Worm (Caenorhabditis elegans) whole organism, L4 larva: ENCODE measurements around the gene Y39A1A.31.
A peak's percentile ranks its signal among the peaks of the same experiment; 100 is the strongest.

Source experiments
- F10B5.3 ChIP-seq: sonication (generic microtip); optimal IDR thresholded peaks from 2 replicates; lab custom pipeline; 2016; ENCODE audit warnings: mild to moderate bottlenecking, missing genetic modification characterization, missing compliant biosample characterization
- F37D6.2 ChIP-seq: sonication (generic microtip); optimal IDR thresholded peaks from 2 replicates; lab custom pipeline; 2016; ENCODE audit warnings: mild to moderate bottlenecking, missing genetic modification characterization, missing compliant biosample characterization
- F49E8.2 ChIP-seq: sonication (generic microtip); optimal IDR thresholded peaks from 2 replicates; lab custom pipeline; 2016; ENCODE audit warnings: missing compliant biosample characterization, mild to moderate bottlenecking, missing genetic modification characterization, borderline replicate concordance
- T20F7.1 ChIP-seq: fragments of 200-800 bp; sonication (Bioruptor generic); optimal IDR thresholded peaks from 2 replicates; lab custom pipeline; 2018; ENCODE audit warnings: mild to moderate bottlenecking, missing genetic modification characterization, missing compliant biosample characterization
- T26A8.4 ChIP-seq: fragments of 200-800 bp; sonication (Bioruptor generic); IDR thresholded peaks from 2 replicates; pipeline ENCODE4 v1.3.6; 2022; ENCODE audit warnings: missing genetic modification characterization, missing compliant biosample characterization
- Y48G9A.11 ChIP-seq: fragments of 200-800 bp; sonication (Bioruptor generic); IDR thresholded peaks from 2 replicates; pipeline ENCODE4 v1.3.6; 2022; ENCODE audit warnings: missing genetic modification reagents, missing genetic modification characterization, missing compliant biosample characterization
- ZK337.2 ChIP-seq: fragments of 200-800 bp; sonication (Bioruptor generic); IDR thresholded peaks from 2 replicates; pipeline ENCODE4 v1.3.6; 2022; ENCODE audit warnings: missing genetic modification reagents, missing genetic modification characterization, missing compliant biosample characterization
- aha-1 ChIP-seq: fragments of 150-350 bp; peaks from one replicate; lab custom pipeline; 2014; ENCODE audit warnings: missing biosample characterization, missing genetic modification characterization
- aly-2 ChIP-seq: sonication (generic microtip); optimal IDR thresholded peaks from 2 replicates; lab custom pipeline; 2018; ENCODE audit warnings: missing biosample characterization, missing genetic modification characterization
- ama-1 ChIP-seq: fragments of 150-350 bp; optimal IDR thresholded peaks from 2 replicates; lab custom pipeline; 2014; ENCODE audit warnings: inconsistent platforms, mixed read lengths
- arid-1 ChIP-seq: fragments of 200-800 bp; sonication (Bioruptor generic); conservative IDR thresholded peaks from 2 replicates; pipeline ENCODE4 v1.3.6; 2022; ENCODE audit warnings: missing genetic modification reagents, missing genetic modification characterization, missing compliant biosample characterization
- ceh-44 ChIP-seq: fragments of 200-800 bp; sonication (Bioruptor generic); IDR thresholded peaks from 2 replicates; pipeline ENCODE4 v1.3.6; 2022; ENCODE audit warnings: missing genetic modification reagents, missing genetic modification characterization, missing compliant biosample characterization
- ceh-62 ChIP-seq: sonication (generic microtip); optimal IDR thresholded peaks from 2 replicates; lab custom pipeline; 2017; ENCODE audit warnings: missing biosample characterization, missing genetic modification characterization
- ces-1 ChIP-seq: fragments of 150-350 bp; sonication (generic microtip); optimal IDR thresholded peaks from 4 replicates; lab custom pipeline; 2014; ENCODE audit warnings: missing biosample characterization, missing genetic modification reagents, missing genetic modification characterization
- cey-2 ChIP-seq: sonication (generic microtip); optimal IDR thresholded peaks from 3 replicates; lab custom pipeline; 2017; ENCODE audit warnings: missing genetic modification characterization, mild to moderate bottlenecking, missing compliant biosample characterization, antibody characterized with exemption, borderline replicate concordance; ENCODE audit not compliant: insufficient read depth
- daf-12 ChIP-seq: fragments of 150-350 bp; optimal IDR thresholded peaks from 2 replicates; lab custom pipeline; 2014; ENCODE audit warnings: missing biosample characterization, missing genetic modification reagents, missing genetic modification characterization
- daf-16 ChIP-seq, 3 experiments: sonication (generic microtip); optimal IDR thresholded peaks; 2 replicates each; lab custom pipeline; 2016 to 2017; ENCODE audit warnings: missing genetic modification characterization in 3 of 3, missing genetic modification reagents in 3 of 3, mild to moderate bottlenecking in 2 of 3, missing compliant biosample characterization in 2 of 3, missing biosample characterization in 1 of 3, moderate library complexity in 1 of 3
- daf-19 ChIP-seq: fragments of 200-800 bp; sonication (Bioruptor generic); conservative IDR thresholded peaks from 2 replicates; pipeline ENCODE4 v1.3.6; 2022; ENCODE audit warnings: missing genetic modification characterization, missing compliant biosample characterization
- dmd-6 ChIP-seq: fragments of 200-800 bp; sonication (Bioruptor generic); IDR thresholded peaks from 2 replicates; pipeline ENCODE4 v1.3.6; 2022; ENCODE audit warnings: missing genetic modification reagents, missing genetic modification characterization, missing compliant biosample characterization
- dmd-9 ChIP-seq: fragments of 200-800 bp; sonication (Bioruptor generic); IDR thresholded peaks from 2 replicates; pipeline ENCODE4 v1.3.6; 2022; ENCODE audit warnings: missing genetic modification reagents, missing genetic modification characterization, missing compliant biosample characterization
- dpl-1 ChIP-seq: fragments of 150-350 bp; optimal IDR thresholded peaks from 2 replicates; lab custom pipeline; 2014; ENCODE audit warnings: missing biosample characterization, missing genetic modification reagents, missing genetic modification characterization
- dve-1 ChIP-seq: sonication (generic microtip); optimal IDR thresholded peaks from 2 replicates; lab custom pipeline; 2017; ENCODE audit warnings: antibody characterized with exemption, mild to moderate bottlenecking, missing genetic modification characterization, missing compliant biosample characterization; ENCODE audit not compliant: insufficient read depth
- fkh-10 ChIP-seq: fragments of 150-350 bp; optimal IDR thresholded peaks from 2 replicates; lab custom pipeline; 2014; ENCODE audit warnings: missing biosample characterization, missing genetic modification reagents, missing genetic modification characterization
- gei-8 ChIP-seq: fragments of 200-800 bp; sonication (Bioruptor generic); optimal IDR thresholded peaks from 2 replicates; lab custom pipeline; 2018; ENCODE audit warnings: mild to moderate bottlenecking, missing genetic modification characterization, missing compliant biosample characterization
- hlh-11 ChIP-seq: fragments of 200-800 bp; sonication (Bioruptor generic); optimal IDR thresholded peaks from 2 replicates; lab custom pipeline; 2018; ENCODE audit warnings: mild to moderate bottlenecking, missing genetic modification characterization, missing compliant biosample characterization
- hlh-30 ChIP-seq: sonication (generic microtip); optimal IDR thresholded peaks from 2 replicates; lab custom pipeline; 2017; ENCODE audit warnings: antibody characterized with exemption, mild to moderate bottlenecking, missing genetic modification characterization, missing compliant biosample characterization; ENCODE audit not compliant: insufficient read depth
- jun-1 ChIP-seq: fragments of 150-350 bp; optimal IDR thresholded peaks from 2 replicates; lab custom pipeline; 2014; ENCODE audit warnings: missing biosample characterization, missing genetic modification reagents, missing genetic modification characterization
- lim-7 ChIP-seq: fragments of 200-800 bp; sonication (Bioruptor generic); IDR thresholded peaks from 2 replicates; pipeline ENCODE4 v1.3.6; 2022; ENCODE audit warnings: missing genetic modification characterization, missing compliant biosample characterization
- lin-1 ChIP-seq: fragments of 200-800 bp; sonication (Bioruptor generic); IDR thresholded peaks from 2 replicates; pipeline ENCODE4 v1.3.6; 2022; ENCODE audit warnings: missing genetic modification reagents, missing genetic modification characterization, missing compliant biosample characterization
- lin-38 ChIP-seq: fragments of 200-800 bp; sonication (Bioruptor generic); IDR thresholded peaks from 2 replicates; pipeline ENCODE4 v1.3.6; 2022; ENCODE audit warnings: missing genetic modification reagents, missing genetic modification characterization, missing compliant biosample characterization
- madf-5 ChIP-seq, 2 experiments: fragments of 200-800 bp; sonication (Bioruptor generic); IDR thresholded peaks; 2 replicates each; pipeline ENCODE4 v1.3.6; 2022; ENCODE audit warnings: missing compliant biosample characterization in 2 of 2, missing genetic modification characterization in 2 of 2
- mdl-1 ChIP-seq, 2 experiments: fragments of 150-350 bp in 1 of 2; sonication (generic microtip) in 1 of 2; optimal IDR thresholded peaks; 2 replicates each; lab custom pipeline; 2014 to 2017; ENCODE audit warnings: missing biosample characterization in 2 of 2, missing genetic modification characterization in 2 of 2
- mep-1 ChIP-seq: fragments of 150-350 bp; sonication (generic microtip); optimal IDR thresholded peaks from 3 replicates; lab custom pipeline; 2014; ENCODE audit warnings: missing biosample characterization, missing genetic modification characterization
- mes-2 ChIP-seq: sonication (generic microtip); optimal IDR thresholded peaks from 2 replicates; lab custom pipeline; 2016; ENCODE audit warnings: missing genotype, mild to moderate bottlenecking, missing genetic modification characterization, missing compliant biosample characterization; ENCODE audit not compliant: poor library complexity, severe bottlenecking
- mxl-3 ChIP-seq: fragments of 200-800 bp; sonication (Bioruptor generic); optimal IDR thresholded peaks from 2 replicates; lab custom pipeline; 2018; ENCODE audit warnings: mild to moderate bottlenecking, missing genetic modification characterization, missing compliant biosample characterization
- nhr-10 ChIP-seq: fragments of 150-350 bp; optimal IDR thresholded peaks from 2 replicates; lab custom pipeline; 2014; ENCODE audit warnings: missing biosample characterization, missing genetic modification characterization
- nhr-102 ChIP-seq: sonication (generic microtip); optimal IDR thresholded peaks from 2 replicates; lab custom pipeline; 2016; ENCODE audit warnings: mild to moderate bottlenecking, missing genetic modification characterization, moderate library complexity, missing compliant biosample characterization
- nhr-11 ChIP-seq: fragments of 150-350 bp; optimal IDR thresholded peaks from 2 replicates; lab custom pipeline; 2014; ENCODE audit warnings: missing biosample characterization, missing genetic modification characterization
- nhr-111 ChIP-seq: fragments of 200-800 bp; sonication (Bioruptor generic); optimal IDR thresholded peaks from 2 replicates; lab custom pipeline; 2018; ENCODE audit warnings: mild to moderate bottlenecking, missing genetic modification characterization, missing compliant biosample characterization
- nhr-237 ChIP-seq: sonication (generic microtip); optimal IDR thresholded peaks from 2 replicates; lab custom pipeline; 2017; ENCODE audit warnings: missing biosample characterization, missing genetic modification characterization
- nhr-41 ChIP-seq: fragments of 200-800 bp; sonication (Bioruptor generic); IDR thresholded peaks from 2 replicates; pipeline ENCODE4 v1.3.6; 2022; ENCODE audit warnings: missing genetic modification reagents, missing genetic modification characterization, missing compliant biosample characterization
- php-3 ChIP-seq: fragments of 200-800 bp; sonication (Bioruptor generic); IDR thresholded peaks from 2 replicates; pipeline ENCODE4 v1.3.6; 2022; ENCODE audit warnings: missing genetic modification reagents, missing genetic modification characterization, missing compliant biosample characterization
- rbr-2 ChIP-seq: sonication (generic microtip); optimal IDR thresholded peaks from 2 replicates; lab custom pipeline; 2016; ENCODE audit warnings: missing genotype, missing genetic modification characterization, missing compliant biosample characterization
- saeg-2 ChIP-seq: fragments of 200-800 bp; sonication (Bioruptor generic); IDR thresholded peaks from 2 replicates; pipeline ENCODE4 v1.3.6; 2022; ENCODE audit warnings: missing genetic modification reagents, missing genetic modification characterization, missing compliant biosample characterization
- sdz-12 ChIP-seq: fragments of 200-800 bp; sonication (Bioruptor generic); optimal IDR thresholded peaks from 2 replicates; lab custom pipeline; 2018; ENCODE audit warnings: mild to moderate bottlenecking, missing genetic modification characterization, missing compliant biosample characterization
- snpc-1.2 ChIP-seq: fragments of 200-800 bp; sonication (Bioruptor generic); IDR thresholded peaks from 2 replicates; pipeline ENCODE4 v1.3.6; 2022; ENCODE audit warnings: missing genetic modification reagents, missing genetic modification characterization, missing compliant biosample characterization
- tra-1 ChIP-seq: fragments of 200-800 bp; sonication (Bioruptor generic); IDR thresholded peaks from 2 replicates; pipeline ENCODE4 v1.3.6; 2022; ENCODE audit warnings: missing genetic modification reagents, missing genetic modification characterization, missing compliant biosample characterization
- unc-62 ChIP-seq, 3 experiments: fragments of 150-350 bp in 1 of 3; sonication (generic microtip); optimal IDR thresholded peaks in 2 of 3; peaks in 1 of 3; 1 replicate in 1 of 3; 2 replicates in 2 of 3; lab custom pipeline; 2014 to 2017; ENCODE audit warnings: missing biosample characterization in 3 of 3, missing genetic modification characterization in 3 of 3, missing genetic modification reagents in 3 of 3, missing genotype in 1 of 3
- zag-1 ChIP-seq: fragments of 150-350 bp; optimal IDR thresholded peaks from 2 replicates; lab custom pipeline; 2014; ENCODE audit warnings: missing biosample characterization, missing genetic modification characterization

Y39A1A.31 gene

DNA sequence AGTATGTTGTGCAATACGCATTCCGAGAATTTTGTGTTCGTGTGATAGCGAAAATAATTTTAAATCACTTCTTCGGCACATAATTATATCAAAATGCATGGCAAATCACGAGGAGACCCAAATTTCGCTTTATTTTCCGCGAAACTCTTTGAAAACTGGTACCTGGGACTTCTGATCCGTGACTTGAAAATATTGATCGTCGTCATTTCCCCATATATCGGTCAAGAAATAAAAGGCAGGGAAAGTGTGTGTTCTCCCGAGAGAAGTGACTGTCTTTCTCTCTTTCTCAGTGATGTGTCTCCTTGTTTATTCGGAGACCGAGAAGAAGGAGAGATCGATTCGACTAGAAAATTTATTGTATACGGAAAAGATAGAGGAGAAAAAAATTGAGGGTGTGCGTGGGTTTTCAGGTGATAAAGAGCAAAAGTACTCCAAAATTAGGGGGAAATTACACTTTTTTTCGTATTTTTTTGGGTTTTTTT lies 22.3 kb upstream of the Y39A1A.31 start, which contains the start of gene W09D10.5:
W09D10.5 (minus strand) TSS at position 345 of the 482 bp plus-strand sequence.
- TF ChIP-seq dmd-9 (no peak), jun-1 (tag; lab: Kevin White, UChicago) (no peak), nhr-11 (peak; percentile 46), rbr-2 (no peak), saeg-2 (no peak), hlh-30 (peak; percentile 36), aha-1 (tag; lab: Kevin White, UChicago) (peak; percentile 91), dpl-1 (GFP tag; lab: Kevin White, UChicago) (no peak), mdl-1 (tag; optimal IDR thresholded peaks at IDR 0.05; lab: Kevin White, UChicago) (no peak), gei-8 (peak; percentile 83), mxl-3 (GFP tag; lab: Kevin White, UChicago) (peak; percentile 40), lin-1 (GFP tag; lab: Robert Waterston, UW) (0 out of 2 replicates have a peak, but pooled peaks have one; percentile 14), nhr-102 (peak; percentile 9), ZK337.2 (GFP tag; lab: Robert Waterston, UW) (no peak), cey-2 (tag; lab: Kevin White, UChicago) (no peak), lin-38 (GFP tag; lab: Robert Waterston, UW) (peak; percentile 44), dve-1 (tag; lab: Kevin White, UChicago) (peak; percentile 67), ces-1 (GFP tag; lab: Kevin White, UChicago) (no peak), nhr-237 (tag; lab: Kevin White, UChicago) (no peak), T26A8.4 (GFP tag; lab: Robert Waterston, UW) (peak; percentile 55), fkh-10 (GFP tag; lab: Kevin White, UChicago) (no peak), hlh-11 (tag; lab: Kevin White, UChicago) (peak; percentile 57), sdz-12 (GFP tag; lab: Kevin White, UChicago) (peak; percentile 27), T20F7.1 (GFP tag; lab: Kevin White, UChicago) (no peak), ceh-62 (no peak), nhr-41 (GFP tag; lab: Robert Waterston, UW) (no peak), Y48G9A.11 (GFP tag; lab: Robert Waterston, UW) (no peak), unc-62 (GFP tag; optimal IDR thresholded peaks at IDR 0.05 in 1 of 2; lab: Kevin White, UChicago) (peak in 1 of 2 experiments; percentile 62), unc-62 (tag; optimal IDR thresholded peaks at IDR 0.05; lab: Kevin White, UChicago) (no peak), tra-1 (GFP tag; lab: Robert Waterston, UW) (no peak), lim-7 (GFP tag; lab: Robert Waterston, UW) (peak; percentile 63; the same call in 1 of the 2 replicates), ceh-44 (GFP tag; lab: Robert Waterston, UW) (no peak), aly-2 (tag; lab: Kevin White, UChicago) (no peak), F10B5.3 (no peak), snpc-1.2 (GFP tag; lab: Robert Waterston, UW) (peak; percentile 59; the same call in 1 of the 2 replicates), madf-5 (GFP tag; IDR thresholded peaks at IDR 0.05; lab: Robert Waterston, UW) (peak in 1 of 2 experiments; percentile 85; a peak in 1 of 4 replicates), mes-2 (tag; lab: Kevin White, UChicago) (peak; percentile 41), zag-1 (tag; lab: Kevin White, UChicago) (no peak), F49E8.2 (tag; lab: Kevin White, UChicago) (no peak), php-3 (GFP tag; lab: Robert Waterston, UW) (no peak), ama-1 (lab: Kevin White, UChicago) (peak; percentile 84), daf-19 (0 out of 2 replicates have a peak, but pooled peaks have one; percentile 27), nhr-10 (tag; lab: Kevin White, UChicago) (peak; percentile 1), daf-16 (GFP tag; optimal IDR thresholded peaks at IDR 0.05; lab: Kevin White, UChicago) (no peak), daf-16 (tag; optimal IDR thresholded peaks at IDR 0.05; lab: Kevin White, UChicago) (peak; percentile 79), nhr-111 (GFP tag; lab: Kevin White, UChicago) (no peak), mep-1 (no peak), dmd-6 (GFP tag; lab: Robert Waterston, UW) (peak; percentile 51; the same call in 1 of the 2 replicates), F37D6.2 (tag; lab: Kevin White, UChicago) (no peak), daf-12 (tag; lab: Kevin White, UChicago) (no peak), arid-1 (GFP tag; lab: Robert Waterston, UW) (0 out of 2 replicates have a peak, but pooled peaks have one; percentile 43)
